Worm (Caenorhabditis elegans): ENCODE results near the gene C32D5.10.

C32D5.10 gene

DNA sequence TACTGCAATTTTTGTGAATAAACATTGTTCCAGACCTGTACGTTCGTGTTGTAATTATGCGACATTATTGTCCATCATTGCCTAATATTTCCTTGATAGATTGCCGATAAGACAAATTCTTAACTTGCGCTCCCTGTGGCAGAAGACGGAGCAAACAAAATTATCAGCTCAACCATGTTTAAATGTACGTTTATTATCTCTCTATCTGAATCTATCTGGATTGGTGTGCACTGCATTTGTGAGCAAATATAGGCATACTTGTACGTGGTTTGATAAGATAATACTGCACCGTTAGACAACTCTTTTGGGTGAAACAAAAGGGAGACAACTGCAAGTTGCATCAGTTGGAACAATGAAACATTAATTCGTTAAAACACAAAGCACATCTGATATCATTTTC, 24.5 kb downstream of the C32D5.10 start (continued):
- TF ChIP-seq zag-1 (tag; optimal IDR thresholded peaks at IDR 0.05), result no peak
- TF ChIP-seq nhr-102 (tag; optimal IDR thresholded peaks at IDR 0.05), result peak; percentile 60
- TF ChIP-seq saeg-2 (GFP tag; IDR thresholded peaks at IDR 0.05), result 0 out of 2 replicates have a peak, but pooled peaks have one; percentile 58
- TF ChIP-seq lin-1 (GFP tag; IDR thresholded peaks at IDR 0.05), result peak; percentile 78
- TF ChIP-seq ceh-32 (tag; optimal IDR thresholded peaks at IDR 0.05; ENCODE audit: poor library complexity), result no peak
- TF ChIP-seq F49E8.2 (tag; optimal IDR thresholded peaks at IDR 0.05; ENCODE audit: borderline replicate concordance), result no peak
- no peak for TF ChIP-seq egl-27 (tag; optimal IDR thresholded peaks at IDR 0.05)
- TF ChIP-seq jun-1 (tag; optimal IDR thresholded peaks at IDR 0.05), result no peak
- no peak for TF ChIP-seq Y105C5A.15 (GFP tag; IDR thresholded peaks at IDR 0.05)
- TF ChIP-seq madf-9 (GFP tag; conservative IDR thresholded peaks at IDR 0.05), result no peak
- TF ChIP-seq php-3 (GFP tag; IDR thresholded peaks at IDR 0.05), result peak; percentile 80
- TF ChIP-seq ceh-62 (tag; optimal IDR thresholded peaks at IDR 0.05), result no peak
- TF ChIP-seq lin-29 (GFP tag; IDR thresholded peaks at IDR 0.05), result no peak
- no peak for TF ChIP-seq dmd-8 (GFP tag; IDR thresholded peaks at IDR 0.05)
- no peak for TF ChIP-seq hlh-30 (tag; optimal IDR thresholded peaks at IDR 0.05; ENCODE audit: insufficient read depth)
- peak; percentile 56 for TF ChIP-seq T20F7.1 (GFP tag; optimal IDR thresholded peaks at IDR 0.05)
- TF ChIP-seq ceh-82 (tag; optimal IDR thresholded peaks at IDR 0.05), result no peak
- TF ChIP-seq ceh-44 (GFP tag; IDR thresholded peaks at IDR 0.05), result no peak
- TF ChIP-seq hlh-11 (tag; optimal IDR thresholded peaks at IDR 0.05), result peak; percentile 88

DNA sequence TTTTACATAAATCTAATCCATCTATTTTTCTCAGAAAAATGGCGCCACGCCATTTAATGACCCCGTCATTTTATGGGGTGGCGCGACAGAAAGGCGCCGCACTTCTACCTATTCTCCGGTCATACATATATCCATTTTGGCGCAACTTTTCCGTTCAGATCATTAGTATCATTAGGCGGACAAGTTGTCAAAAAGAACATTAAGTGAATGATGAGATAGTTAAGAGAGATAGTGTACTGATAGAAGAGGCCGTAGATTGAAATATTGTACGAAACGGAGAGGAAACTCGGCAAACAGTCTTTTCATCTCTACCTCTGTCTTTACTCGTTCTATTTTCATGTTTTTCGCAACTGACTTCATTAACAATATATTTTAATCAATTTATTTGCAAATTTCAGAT, 27.7 kb downstream of the C32D5.10 start, which contains the start of gene sma-6:
Gene sma-6 (plus strand): TSS at position 399 of the 400 bp plus-strand sequence.
- no peak for TF ChIP-seq lin-38 (GFP tag; IDR thresholded peaks at IDR 0.05)
- peak; percentile 12 for TF ChIP-seq dve-1 (tag; optimal IDR thresholded peaks at IDR 0.05; ENCODE audit: insufficient read depth)
- peak; percentile 22 for TF ChIP-seq pqm-1 (tag; optimal IDR thresholded peaks at IDR 0.05)
- TF ChIP-seq nhr-28 (tag; optimal IDR thresholded peaks at IDR 0.05), result peak; percentile 24
- no peak for TF ChIP-seq ceh-28 (tag; optimal IDR thresholded peaks at IDR 0.05)

DNA sequence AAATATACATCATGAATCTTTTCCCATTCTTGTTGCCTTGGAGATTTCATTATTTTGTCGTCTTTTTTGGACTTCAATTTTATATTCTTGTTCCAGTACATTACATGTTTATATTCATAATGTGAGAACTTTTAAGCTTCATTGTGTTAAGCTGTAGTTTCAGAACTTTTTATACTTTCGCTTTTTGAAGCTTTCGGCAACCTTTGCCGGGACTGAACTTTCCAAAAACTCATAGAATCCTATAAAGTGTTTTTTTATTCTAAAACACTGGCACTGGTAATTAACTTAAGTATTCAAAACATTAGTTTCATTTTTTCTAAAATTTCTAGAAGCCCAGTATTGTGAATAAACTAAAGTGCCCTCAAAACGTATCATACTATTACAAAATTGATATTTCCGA, 28.8 kb downstream of the C32D5.10 start, which contains the start of gene C32D5.4:
Gene C32D5.4 (minus strand): TSS at position 101 of the 400 bp plus-strand sequence.
- no peak for TF ChIP-seq Y5F2A.4 (GFP tag; optimal IDR thresholded peaks at IDR 0.05)
- no peak for TF ChIP-seq daf-8 (GFP tag; IDR thresholded peaks at IDR 0.05)
- TF ChIP-seq lin-39 (tag; optimal IDR thresholded peaks at IDR 0.05), result no peak
- no peak for TF ChIP-seq nhr-11 (tag; optimal IDR thresholded peaks at IDR 0.05)
- TF ChIP-seq Y105C5A.15 (GFP tag; IDR thresholded peaks at IDR 0.05), result no peak
- TF ChIP-seq snpc-4 (tag; optimal IDR thresholded peaks at IDR 0.05), result no peak
- TF ChIP-seq cey-2 (tag; optimal IDR thresholded peaks at IDR 0.05; ENCODE audit: borderline replicate concordance, insufficient read depth), result no peak
- no peak for TF ChIP-seq nhr-77 (tag; optimal IDR thresholded peaks at IDR 0.05)
- no peak for TF ChIP-seq egl-43 (GFP tag; IDR thresholded peaks at IDR 0.05)
- no peak for TF ChIP-seq F37D6.2 (tag; optimal IDR thresholded peaks at IDR 0.05)
- no peak for TF ChIP-seq zip-11 (GFP tag; IDR thresholded peaks at IDR 0.05)
- no peak for TF ChIP-seq dve-1 (tag; optimal IDR thresholded peaks at IDR 0.05; ENCODE audit: insufficient read depth)
- TF ChIP-seq pqm-1 (tag; optimal IDR thresholded peaks at IDR 0.05), result no peak
- no peak for TF ChIP-seq snpc-1.2 (GFP tag; IDR thresholded peaks at IDR 0.05)
- TF ChIP-seq nhr-237 (tag; optimal IDR thresholded peaks at IDR 0.05), result no peak
- no peak for TF ChIP-seq nhr-42 (GFP tag; IDR thresholded peaks at IDR 0.05)
- TF ChIP-seq arid-1 (GFP tag; conservative IDR thresholded peaks at IDR 0.05), result no peak
- TF ChIP-seq Y48G9A.11 (GFP tag; IDR thresholded peaks at IDR 0.05), result no peak
